Fruit fly (Drosophila melanogaster): ENCODE measurements around the gene CG31548.

dm6 chr3R:5587863-5588519, 48.7 kb downstream of the CG31548 start, which contains the start of gene CG2926:
- TF ChIP-seq Sin3A (optimal IDR thresholded peaks at IDR 0.05): no peak
- no peak for TF ChIP-seq psq (optimal IDR thresholded peaks at IDR 0.05)
- no peak for TF ChIP-seq Myc (optimal IDR thresholded peaks at IDR 0.05)
- no peak for TF ChIP-seq insv (optimal IDR thresholded peaks at IDR 0.05)
- no peak for TF ChIP-seq ttk (optimal IDR thresholded peaks at IDR 0.05)
- no peak for TF ChIP-seq h (optimal IDR thresholded peaks at IDR 0.05)

Data from Kc167 (cell line).